Fruit fly (Drosophila melanogaster) whole organism, prepupa: Measurements from ENCODE around the gene Ucp4A.

Source experiments
- Blimp-1 ChIP-seq: fragments of 200-800 bp; sonication (Bioruptor generic); optimal IDR thresholded peaks from 3 replicates; lab custom pipeline; 2017; ENCODE audit warnings: missing biosample characterization, missing genetic modification characterization, mild to moderate bottlenecking, moderate library complexity, missing genetic modification reagents
- CG10669 ChIP-seq: fragments of 200-800 bp; sonication (Bioruptor generic); optimal IDR thresholded peaks from 3 replicates; lab custom pipeline; 2018; ENCODE audit warnings: missing biosample characterization, mild to moderate bottlenecking, missing genetic modification characterization, moderate library complexity
- CG11294 ChIP-seq: fragments of 200-800 bp; sonication (Bioruptor generic); IDR thresholded peaks from 2 replicates; pipeline ENCODE4 v1.3.6; 2022; ENCODE audit warnings: missing biosample characterization, missing genetic modification characterization
- CG11762 ChIP-seq: fragments of 200-800 bp; sonication (Bioruptor generic); optimal IDR thresholded peaks from 3 replicates; lab custom pipeline; 2016; ENCODE audit warnings: missing biosample characterization, missing genetic modification characterization; ENCODE audit not compliant: insufficient read depth
- CG11902 ChIP-seq: fragments of 200-800 bp; sonication (Bioruptor generic); optimal IDR thresholded peaks from 3 replicates; lab custom pipeline; 2016; ENCODE audit warnings: missing biosample characterization, missing genetic modification characterization
- CG15336 ChIP-seq: fragments of 200-800 bp; sonication (Bioruptor generic); IDR thresholded peaks from 2 replicates; pipeline ENCODE4 v1.3.6; 2022; ENCODE audit warnings: missing biosample characterization, missing genetic modification characterization
- CG1621 ChIP-seq: fragments of 200-800 bp; sonication (Bioruptor generic); optimal IDR thresholded peaks from 3 replicates; lab custom pipeline; 2018; ENCODE audit warnings: missing biosample characterization, mild to moderate bottlenecking, missing genetic modification characterization
- CG16779 ChIP-seq: fragments of 200-800 bp; sonication (Bioruptor generic); optimal IDR thresholded peaks from 3 replicates; lab custom pipeline; 2017; ENCODE audit warnings: missing biosample characterization, mild to moderate bottlenecking, missing genetic modification characterization
- CG32006 ChIP-seq: fragments of 200-800 bp; sonication (Bioruptor generic); optimal IDR thresholded peaks from 3 replicates; lab custom pipeline; 2017; ENCODE audit warnings: missing biosample characterization, mild to moderate bottlenecking, missing genetic modification characterization
- CG34406 ChIP-seq: fragments of 200-800 bp; sonication (Bioruptor generic); optimal IDR thresholded peaks from 3 replicates; lab custom pipeline; 2016; ENCODE audit warnings: missing biosample characterization, missing genetic modification characterization
- CG4318 ChIP-seq: fragments of 200-800 bp; sonication (Bioruptor generic); optimal IDR thresholded peaks from 3 replicates; lab custom pipeline; 2017; ENCODE audit warnings: missing biosample characterization, mild to moderate bottlenecking, missing genetic modification characterization
- CG6163 ChIP-seq: fragments of 200-800 bp; sonication (Bioruptor generic); IDR thresholded peaks from 3 replicates; pipeline ENCODE4 v1.3.6; 2022; ENCODE audit warnings: missing biosample characterization, missing genetic modification characterization
- CG6276 ChIP-seq: fragments of 200-800 bp; sonication (Bioruptor generic); optimal IDR thresholded peaks from 2 replicates; lab custom pipeline; 2017; ENCODE audit warnings: missing biosample characterization, mild to moderate bottlenecking, missing genetic modification characterization
- CG6792 ChIP-seq: fragments of 200-800 bp; sonication (Bioruptor generic); optimal IDR thresholded peaks from 3 replicates; lab custom pipeline; 2016; ENCODE audit warnings: missing biosample characterization, missing genetic modification characterization
- CG7368 ChIP-seq: fragments of 200-800 bp; sonication (Bioruptor generic); optimal IDR thresholded peaks from 3 replicates; lab custom pipeline; 2016; ENCODE audit warnings: missing biosample characterization, missing genetic modification characterization
- CG8119 ChIP-seq: fragments of 200-800 bp; sonication (Bioruptor generic); IDR thresholded peaks from 3 replicates; pipeline ENCODE4 v1.3.6; 2022; ENCODE audit warnings: missing biosample characterization, missing genetic modification characterization
- CG8319 ChIP-seq: fragments of 200-800 bp; sonication (Bioruptor generic); optimal IDR thresholded peaks from 3 replicates; lab custom pipeline; 2016; ENCODE audit warnings: missing biosample characterization, missing genetic modification characterization
- CG8632 ChIP-seq: fragments of 200-800 bp; sonication (Bioruptor generic); optimal IDR thresholded peaks from 3 replicates; lab custom pipeline; 2016; ENCODE audit warnings: missing biosample characterization, missing genetic modification characterization
- Eip78C ChIP-seq: fragments of 200-800 bp; sonication (Bioruptor generic); peaks from one replicate; lab custom pipeline; 2016; ENCODE audit warnings: missing biosample characterization, missing genetic modification characterization
- Eip93F ChIP-seq: fragments of 200-800 bp; sonication (Bioruptor generic); optimal IDR thresholded peaks from 2 replicates; lab custom pipeline; 2016; ENCODE audit warnings: missing biosample characterization, mild to moderate bottlenecking, missing genetic modification characterization
- Ets96B ChIP-seq: fragments of 200-800 bp; optimal IDR thresholded peaks from 2 replicates; lab custom pipeline; 2019; ENCODE audit warnings: missing biosample characterization, mild to moderate bottlenecking, missing genetic modification characterization, moderate library complexity
- Gug ChIP-seq: fragments of 200-800 bp; sonication (Bioruptor generic); IDR thresholded peaks from 2 replicates; pipeline ENCODE4 v1.3.6; 2022; ENCODE audit warnings: missing biosample characterization, missing genetic modification characterization
- Hr38 ChIP-seq: sonication (Bioruptor generic); optimal IDR thresholded peaks from 2 replicates; lab custom pipeline; 2016; ENCODE audit warnings: missing biosample characterization, missing genetic modification characterization
- Hr39 ChIP-seq: fragments of 200-800 bp; sonication (Bioruptor generic); optimal IDR thresholded peaks from 2 replicates; lab custom pipeline; 2016; ENCODE audit warnings: missing biosample characterization, missing genetic modification characterization
- Met ChIP-seq: fragments of 200-800 bp; sonication (Bioruptor generic); optimal IDR thresholded peaks from 3 replicates; lab custom pipeline; 2016; ENCODE audit warnings: missing biosample characterization, missing genetic modification characterization
- OdsH ChIP-seq: fragments of 200-800 bp; sonication (Bioruptor generic); optimal IDR thresholded peaks from 3 replicates; lab custom pipeline; 2016; ENCODE audit warnings: missing biosample characterization, missing genetic modification characterization
- Sox102F ChIP-seq: fragments of 200-800 bp; sonication (Bioruptor generic); optimal IDR thresholded peaks from 2 replicates; lab custom pipeline; 2016; ENCODE audit warnings: missing biosample characterization, mild to moderate bottlenecking, missing genetic modification characterization
- Sox15 ChIP-seq: fragments of 200-800 bp; sonication (Bioruptor generic); optimal IDR thresholded peaks from 3 replicates; lab custom pipeline; 2016; ENCODE audit warnings: missing biosample characterization, missing genetic modification characterization
- achi ChIP-seq: fragments of 200-800 bp; sonication (Bioruptor generic); optimal IDR thresholded peaks from 3 replicates; lab custom pipeline; 2016; ENCODE audit warnings: missing biosample characterization, missing genetic modification characterization
- acj6 ChIP-seq: fragments of 200-800 bp; sonication (Bioruptor generic); optimal IDR thresholded peaks from 3 replicates; lab custom pipeline; 2016; ENCODE audit warnings: missing biosample characterization, missing genetic modification characterization
- cyc ChIP-seq: fragments of 200-800 bp; sonication (Bioruptor generic); optimal IDR thresholded peaks from 3 replicates; lab custom pipeline; 2016; ENCODE audit warnings: missing biosample characterization, missing genetic modification characterization
- dac ChIP-seq: fragments of 200-800 bp; sonication (Bioruptor generic); optimal IDR thresholded peaks from 2 replicates; lab custom pipeline; 2017; ENCODE audit warnings: missing biosample characterization, mild to moderate bottlenecking, missing genetic modification characterization
- dsx ChIP-seq: fragments of 200-800 bp; optimal IDR thresholded peaks from 3 replicates; lab custom pipeline; 2019; ENCODE audit warnings: missing biosample characterization, mild to moderate bottlenecking, missing genetic modification characterization, moderate library complexity; ENCODE audit not compliant: poor library complexity, severe bottlenecking
- eg ChIP-seq: fragments of 200-800 bp; sonication (Bioruptor generic); IDR thresholded peaks from 3 replicates; pipeline ENCODE4 v1.3.6; 2022; ENCODE audit warnings: missing biosample characterization, missing genetic modification characterization
- esn ChIP-seq: fragments of 200-800 bp; sonication (Bioruptor generic); optimal IDR thresholded peaks from 2 replicates; lab custom pipeline; 2016; ENCODE audit warnings: missing biosample characterization, mild to moderate bottlenecking, missing genetic modification characterization, moderate library complexity
- fd59A ChIP-seq: fragments of 200-800 bp; sonication (Bioruptor generic); optimal IDR thresholded peaks from 2 replicates; lab custom pipeline; 2017; ENCODE audit warnings: missing biosample characterization, mild to moderate bottlenecking, missing genetic modification characterization, missing genetic modification reagents
- fd85E ChIP-seq: fragments of 200-800 bp; sonication (Bioruptor generic); optimal IDR thresholded peaks from 3 replicates; lab custom pipeline; 2016; ENCODE audit warnings: missing biosample characterization, missing genetic modification characterization
- fkh ChIP-seq: fragments of 200-800 bp; sonication (Bioruptor generic); optimal IDR thresholded peaks from 3 replicates; lab custom pipeline; 2017; ENCODE audit warnings: missing biosample characterization, mild to moderate bottlenecking, missing genetic modification characterization, moderate library complexity
- lz ChIP-seq: fragments of 200-800 bp; sonication (Bioruptor generic); optimal IDR thresholded peaks from 3 replicates; lab custom pipeline; 2016; ENCODE audit warnings: missing biosample characterization, missing genetic modification characterization
- salr ChIP-seq, 2 experiments: fragments of 200-800 bp; sonication (Bioruptor generic); optimal IDR thresholded peaks; 3 replicates each; lab custom pipeline; 2016 to 2018; ENCODE audit warnings: missing biosample characterization in 2 of 2, missing genetic modification characterization in 2 of 2, mild to moderate bottlenecking in 1 of 2
- spab ChIP-seq: fragments of 200-800 bp; sonication (Bioruptor generic); optimal IDR thresholded peaks from 2 replicates; lab custom pipeline; 2017; ENCODE audit warnings: missing biosample characterization, mild to moderate bottlenecking, missing genetic modification characterization, missing genetic modification reagents
- ss ChIP-seq, 2 experiments: fragments of 200-800 bp; sonication (Bioruptor generic); optimal IDR thresholded peaks; 2 replicates in 1 of 2; 3 replicates in 1 of 2; lab custom pipeline; 2017 to 2018; ENCODE audit warnings: mild to moderate bottlenecking in 2 of 2, missing biosample characterization in 2 of 2, missing genetic modification characterization in 2 of 2, moderate library complexity in 1 of 2
- svp ChIP-seq: fragments of 200-800 bp; sonication (Bioruptor generic); peaks from one replicate; lab custom pipeline; 2016; ENCODE audit warnings: missing biosample characterization, missing genetic modification characterization
- topi ChIP-seq: fragments of 200-800 bp; sonication (Bioruptor generic); optimal IDR thresholded peaks from 3 replicates; lab custom pipeline; 2016; ENCODE audit warnings: missing biosample characterization, missing genetic modification characterization
- vri ChIP-seq: fragments of 200-800 bp; sonication (Bioruptor generic); optimal IDR thresholded peaks from 3 replicates; lab custom pipeline; 2016; ENCODE audit warnings: missing biosample characterization, mild to moderate bottlenecking, missing genetic modification characterization

Gene Ucp4A

dm6 chrX:17880269-17880889 lies 35.6 kb downstream of the Ucp4A start (continued):
- TF ChIP-seq acj6 (peak; percentile 91), fkh (GFP tag; lab: Kevin White, UChicago) (peak; percentile 71), CG6163 (GFP tag; lab: Robert Waterston, UW) (peak; percentile 92), CG6792 (peak; percentile 88), CG11902 (peak; percentile 83), CG32006 (GFP tag; lab: Kevin White, UChicago) (peak; percentile 95), CG8632 (GFP tag; lab: Kevin White, UChicago) (peak; percentile 87), Hr38 (GFP tag; lab: Kevin White, UChicago) (peak; percentile 58), CG1621 (tag; lab: Kevin White, UChicago) (peak; percentile 77), Sox102F (GFP tag; lab: Kevin White, UChicago) (peak; percentile 93), CG7368 (peak; percentile 79), CG10669 (GFP tag; lab: Kevin White, UChicago) (peak; percentile 77), fd59A (GFP tag; lab: Kevin White, UChicago) (peak; percentile 76), Sox15 (peak; percentile 85), CG8119 (GFP tag; lab: Robert Waterston, UW) (peak; percentile 92), Ets96B (tag; lab: Kevin White, UChicago) (peak; percentile 75), CG8319 (peak; percentile 77), esn (peak; percentile 94), svp (GFP tag; lab: Kevin White, UChicago) (peak; percentile 97), CG4318 (GFP tag; lab: Kevin White, UChicago) (peak; percentile 91), CG6276 (peak; percentile 89)

dm6 chrX:17881138-17882121 lies 36.7 kb downstream of the Ucp4A start:
- TF ChIP-seq CG16779 (tag; lab: Kevin White, UChicago) (no peak), svp (GFP tag; lab: Kevin White, UChicago) (peak; percentile 96), CG11294 (GFP tag; lab: Robert Waterston, UW) (peak; percentile 81), Gug (GFP tag; lab: Robert Waterston, UW) (peak; percentile 73), Ets96B (tag; lab: Kevin White, UChicago) (peak; percentile 16), dsx (peak; percentile 8), CG15336 (peak; percentile 73), Sox15 (peak; percentile 44), CG10669 (GFP tag; lab: Kevin White, UChicago) (peak; percentile 38), CG8119 (GFP tag; lab: Robert Waterston, UW) (peak; percentile 63), CG34406 (peak; percentile 37), Eip93F (peak; percentile 54), Blimp-1 (GFP tag; lab: Kevin White, UChicago) (no peak), vri (GFP tag; lab: Kevin White, UChicago) (peak; percentile 48), acj6 (peak; percentile 67), Met (GFP tag; lab: Kevin White, UChicago) (peak; percentile 77), OdsH (peak; percentile 67), Hr39 (GFP tag; lab: Kevin White, UChicago) (peak; percentile 88), CG11762 (GFP tag; lab: Kevin White, UChicago) (peak; percentile 25), ss (GFP tag; optimal IDR thresholded peaks at IDR 0.05; lab: Kevin White, UChicago) (peak; percentile 18 to 44), fd85E (GFP tag; lab: Kevin White, UChicago) (no peak), CG8632 (GFP tag; lab: Kevin White, UChicago) (peak; percentile 30), fd59A (GFP tag; lab: Kevin White, UChicago) (peak; percentile 14), topi (GFP tag; lab: Kevin White, UChicago) (peak; percentile 78), CG1621 (tag; lab: Kevin White, UChicago) (peak; percentile 14), cyc (GFP tag; lab: Kevin White, UChicago) (peak; percentile 81), lz (GFP tag; lab: Kevin White, UChicago) (peak; percentile 78), eg (GFP tag; lab: Robert Waterston, UW) (peak; percentile 85), dac (GFP tag; lab: Kevin White, UChicago) (peak; percentile 15), CG8319 (peak; percentile 44), CG11902 (peak; percentile 50), salr (GFP tag; optimal IDR thresholded peaks at IDR 0.05; lab: Kevin White, UChicago) (peak in 1 of 2 experiments; percentile 59), achi (GFP tag; lab: Kevin White, UChicago) (peak; percentile 45), Eip78C (GFP tag; lab: Kevin White, UChicago) (peak; percentile 85), spab (no peak)
